Fruit fly (Drosophila melanogaster) whole organism, wandering third instar larva: Measurements from ENCODE around the gene CG31915.

Experiments used
- Abd-B ChIP-seq: fragments of >200 bp; optimal IDR thresholded peaks from 2 replicates; lab custom pipeline; 2017; ENCODE audit warnings: missing biosample characterization, missing genetic modification characterization
- Mio ChIP-seq: sonication (Bioruptor generic); optimal IDR thresholded peaks from 2 replicates; lab custom pipeline; 2016; ENCODE audit warnings: missing biosample characterization, missing genetic modification characterization
- Myc ChIP-seq: fragments of >200 bp; optimal IDR thresholded peaks from 2 replicates; lab custom pipeline; 2017
- br ChIP-seq: fragments of 200-800 bp; sonication (Bioruptor generic); optimal IDR thresholded peaks from 2 replicates; lab custom pipeline; 2016; ENCODE audit warnings: missing biosample characterization, missing genetic modification characterization
- dl ChIP-seq, 2 experiments: fragments of 175-275, 200-275 bp in 1 of 2; fragments of 200-275 bp in 1 of 2; sonication (Bioruptor generic); optimal IDR thresholded peaks; lab custom pipeline; 2018; ENCODE audit warnings: mild to moderate bottlenecking in 2 of 2, missing biosample characterization in 2 of 2, missing genetic modification characterization in 2 of 2, moderate library complexity in 2 of 2; ENCODE audit not compliant: partially characterized antibody in 2 of 2, insufficient read depth in 1 of 2
- ey ChIP-seq: fragments of 200-800 bp; sonication (Bioruptor generic); optimal IDR thresholded peaks from 2 replicates; lab custom pipeline; 2016; ENCODE audit warnings: missing biosample characterization, missing genetic modification characterization
- foxo ChIP-seq, 2 experiments: fragments of 200-800 bp; sonication (Bioruptor generic); optimal IDR thresholded peaks; 2 replicates in 1 of 2; 3 replicates in 1 of 2; lab custom pipeline; 2016 to 2017; ENCODE audit warnings: missing biosample characterization in 2 of 2, missing genetic modification characterization in 2 of 2
- h ChIP-seq: fragments of 200-800 bp; sonication (Bioruptor generic); optimal IDR thresholded peaks from 3 replicates; lab custom pipeline; 2016; ENCODE audit warnings: missing biosample characterization, mild to moderate bottlenecking, missing genetic modification characterization
- sv ChIP-seq: fragments of 200-800 bp; sonication (Bioruptor generic); optimal IDR thresholded peaks from 3 replicates; lab custom pipeline; 2016; ENCODE audit warnings: missing biosample characterization, missing genetic modification characterization
- usp ChIP-seq: fragments of >200 bp; optimal IDR thresholded peaks from 2 replicates; lab custom pipeline; 2017; ENCODE audit warnings: missing biosample characterization, missing genetic modification characterization

dm6 chr2L:5525723-5526122 lies 2.2 kb upstream of the CG31915 start, which contains the start of gene Cap-D3:
- TF ChIP-seq usp (GFP tag; lab: Kevin White, UChicago) (no peak), foxo (GFP tag; optimal IDR thresholded peaks at IDR 0.05; lab: Kevin White, UChicago) (no peak), Myc (lab: Kevin White, UChicago) (no peak), dl (GFP tag; optimal IDR thresholded peaks at IDR 0.05; lab: Kevin White, UChicago; ENCODE audit: insufficient read depth in 1 of 2, partially characterized antibody in 2 of 2) (no peak), sv (GFP tag; lab: Kevin White, UChicago) (no peak), h (GFP tag; lab: Kevin White, UChicago) (no peak), br (no peak), Mio (GFP tag; lab: Kevin White, UChicago) (no peak), Abd-B (GFP tag; lab: Kevin White, UChicago) (no peak), ey (GFP tag; lab: Kevin White, UChicago) (no peak)
